Fruit fly (Drosophila melanogaster) Kc167 (cell line): ENCODE data around the gene CG43390.

ENCODE experiments used
- Myc ChIP-seq: fragments of >200 bp; optimal IDR thresholded peaks from 2 replicates; lab custom pipeline; 2017; ENCODE audit warnings: missing external identifiers
- Sin3A ChIP-seq: fragments of >200 bp; optimal IDR thresholded peaks from 2 replicates; lab custom pipeline; 2018; ENCODE audit warnings: missing external identifiers
- h ChIP-seq: fragments of >200 bp; optimal IDR thresholded peaks from 3 replicates; lab custom pipeline; 2018; ENCODE audit warnings: missing external identifiers
- psq ChIP-seq: fragments of >200 bp; optimal IDR thresholded peaks from 2 replicates; lab custom pipeline; 2017; ENCODE audit warnings: missing external identifiers

dm6 chr3L:11577395-11577794 is 2.4 kb downstream of the CG43390 start, which contains the start of gene CG33271:
- no peak for TF ChIP-seq h (lab: Kevin White, UChicago)
- TF ChIP-seq Myc, result no peak
- TF ChIP-seq Sin3A (lab: Kevin White, UChicago), result no peak
- TF ChIP-seq psq (lab: Kevin White, UChicago), result no peak
